Fruit fly (Drosophila melanogaster) whole organism, prepupa: Measurements from ENCODE around the gene Cul5.

ENCODE experiments used
- Blimp-1 ChIP-seq: fragments of 200-800 bp; sonication (Bioruptor generic); optimal IDR thresholded peaks from 3 replicates; lab custom pipeline; 2017; ENCODE audit warnings: missing biosample characterization, missing genetic modification characterization, mild to moderate bottlenecking, moderate library complexity, missing genetic modification reagents
- CG6854 ChIP-seq: fragments of 200-800 bp; sonication (Bioruptor generic); optimal IDR thresholded peaks from 2 replicates; lab custom pipeline; 2017; ENCODE audit warnings: missing biosample characterization, mild to moderate bottlenecking, missing genetic modification characterization
- CG8319 ChIP-seq: fragments of 200-800 bp; sonication (Bioruptor generic); optimal IDR thresholded peaks from 3 replicates; lab custom pipeline; 2016; ENCODE audit warnings: missing biosample characterization, missing genetic modification characterization
- Eip75B ChIP-seq: fragments of 200-800 bp; sonication (Bioruptor generic); optimal IDR thresholded peaks from 3 replicates; lab custom pipeline; 2016; ENCODE audit warnings: missing biosample characterization, missing genetic modification characterization
- Met ChIP-seq: fragments of 200-800 bp; sonication (Bioruptor generic); optimal IDR thresholded peaks from 3 replicates; lab custom pipeline; 2016; ENCODE audit warnings: missing biosample characterization, missing genetic modification characterization
- OdsH ChIP-seq: fragments of 200-800 bp; sonication (Bioruptor generic); optimal IDR thresholded peaks from 3 replicates; lab custom pipeline; 2016; ENCODE audit warnings: missing biosample characterization, missing genetic modification characterization
- Smox ChIP-seq: fragments of 200-800 bp; sonication (Bioruptor generic); optimal IDR thresholded peaks from 3 replicates; lab custom pipeline; 2016; ENCODE audit warnings: missing biosample characterization, missing genetic modification characterization
- eg ChIP-seq: fragments of 200-800 bp; sonication (Bioruptor generic); IDR thresholded peaks from 3 replicates; pipeline ENCODE4 v1.3.6; 2022; ENCODE audit warnings: missing biosample characterization, missing genetic modification characterization
- fkh ChIP-seq: fragments of 200-800 bp; sonication (Bioruptor generic); optimal IDR thresholded peaks from 3 replicates; lab custom pipeline; 2017; ENCODE audit warnings: missing biosample characterization, mild to moderate bottlenecking, missing genetic modification characterization, moderate library complexity
- spab ChIP-seq: fragments of 200-800 bp; sonication (Bioruptor generic); optimal IDR thresholded peaks from 2 replicates; lab custom pipeline; 2017; ENCODE audit warnings: missing biosample characterization, mild to moderate bottlenecking, missing genetic modification characterization, missing genetic modification reagents
- vri ChIP-seq: fragments of 200-800 bp; sonication (Bioruptor generic); optimal IDR thresholded peaks from 3 replicates; lab custom pipeline; 2016; ENCODE audit warnings: missing biosample characterization, mild to moderate bottlenecking, missing genetic modification characterization

DNA sequence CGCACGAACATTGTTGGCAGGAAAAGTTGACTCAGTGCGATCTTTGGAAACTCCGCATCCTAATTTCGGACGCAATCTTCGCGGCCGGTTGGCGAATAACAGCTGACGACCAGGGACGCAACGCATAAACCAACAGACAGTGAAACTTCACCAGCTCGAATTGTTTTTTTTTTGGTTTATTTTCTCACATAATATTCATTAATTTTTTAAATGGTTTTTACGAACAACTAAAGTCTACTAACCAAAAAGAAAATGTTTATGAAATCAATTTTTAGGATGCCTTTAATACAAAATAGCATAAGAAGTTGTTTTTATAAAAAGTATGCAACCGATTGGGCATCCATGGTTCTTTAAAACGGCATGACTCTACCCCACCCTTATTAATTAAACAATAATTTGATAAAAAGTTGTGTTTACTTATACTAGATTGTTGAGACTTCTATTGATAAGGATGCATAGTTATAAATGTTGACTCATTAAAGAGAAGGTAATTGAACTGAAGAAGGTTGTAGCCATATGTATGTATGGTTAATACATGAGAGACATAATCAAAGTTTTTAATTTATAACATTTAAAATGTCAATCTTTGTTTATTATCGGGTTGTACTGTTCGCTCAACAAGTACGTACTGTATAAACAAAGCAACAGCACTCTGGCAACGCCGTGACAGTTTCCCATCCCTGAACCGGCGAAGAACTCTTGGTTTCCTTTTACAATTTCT, 28.7 kb downstream of the Cul5 start, which contains the start of the genes beta4GalNAcTB and Cpsf100:
- TF ChIP-seq Met (GFP tag; lab: Kevin White, UChicago): peak; percentile 73
- peak; percentile 64 for TF ChIP-seq spab (GFP tag; lab: Kevin White, UChicago)
- TF ChIP-seq Eip75B (GFP tag; lab: Kevin White, UChicago): peak; percentile 78
- peak; percentile 36 for TF ChIP-seq Smox (GFP tag; lab: Kevin White, UChicago)
- peak; percentile 80 for TF ChIP-seq OdsH
- peak; percentile 67 for TF ChIP-seq eg (GFP tag; lab: Robert Waterston, UW)
- TF ChIP-seq Blimp-1 (GFP tag; lab: Kevin White, UChicago): peak; percentile 53
- peak; percentile 41 for TF ChIP-seq CG6854
- TF ChIP-seq vri (GFP tag; lab: Kevin White, UChicago): no peak
- peak; percentile 64 for TF ChIP-seq CG8319 (GFP tag; lab: Kevin White, UChicago)
- TF ChIP-seq fkh (GFP tag; lab: Kevin White, UChicago): peak; percentile 89
